Fruit fly (Drosophila melanogaster): Measurements from ENCODE around the gene crn.

DNA sequence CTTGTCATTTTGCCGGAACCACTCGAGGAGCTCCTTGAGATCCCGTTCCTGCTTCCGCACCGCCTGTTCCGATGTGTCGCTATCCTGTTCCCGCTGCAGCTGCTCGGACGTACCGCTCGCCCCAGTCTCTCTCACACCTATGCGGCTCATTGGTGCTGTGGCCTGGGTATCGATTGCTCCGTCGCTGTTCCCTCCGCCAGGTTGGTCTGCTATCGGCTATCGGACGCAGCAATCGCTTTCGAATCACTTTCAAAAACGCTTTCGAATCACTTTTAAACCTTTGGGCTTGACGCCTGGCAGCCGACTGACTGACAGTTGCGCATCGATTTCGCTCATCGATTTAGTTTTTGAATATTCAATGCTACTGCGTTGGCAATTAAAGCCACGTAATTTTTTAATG lies 1.9 kb upstream of the crn start, which contains the start of gene CG3191:
- no peak for TF ChIP-seq rn (GFP tag; IDR thresholded peaks at IDR 0.05)
- no peak for TF ChIP-seq CG14655 (GFP tag; optimal IDR thresholded peaks at IDR 0.05)
- no peak for TF ChIP-seq CG8301 (tag; optimal IDR thresholded peaks at IDR 0.05)
- TF ChIP-seq Ets98B (GFP tag; IDR thresholded peaks at IDR 0.05), result no peak
- TF ChIP-seq EcR (GFP tag; optimal IDR thresholded peaks at IDR 0.05), result no peak
- TF ChIP-seq Pif1B (GFP tag; optimal IDR thresholded peaks at IDR 0.05), result no peak
